Worm (Caenorhabditis elegans): ENCODE measurements around the gene rps-27.

The rps-27 gene

DNA sequence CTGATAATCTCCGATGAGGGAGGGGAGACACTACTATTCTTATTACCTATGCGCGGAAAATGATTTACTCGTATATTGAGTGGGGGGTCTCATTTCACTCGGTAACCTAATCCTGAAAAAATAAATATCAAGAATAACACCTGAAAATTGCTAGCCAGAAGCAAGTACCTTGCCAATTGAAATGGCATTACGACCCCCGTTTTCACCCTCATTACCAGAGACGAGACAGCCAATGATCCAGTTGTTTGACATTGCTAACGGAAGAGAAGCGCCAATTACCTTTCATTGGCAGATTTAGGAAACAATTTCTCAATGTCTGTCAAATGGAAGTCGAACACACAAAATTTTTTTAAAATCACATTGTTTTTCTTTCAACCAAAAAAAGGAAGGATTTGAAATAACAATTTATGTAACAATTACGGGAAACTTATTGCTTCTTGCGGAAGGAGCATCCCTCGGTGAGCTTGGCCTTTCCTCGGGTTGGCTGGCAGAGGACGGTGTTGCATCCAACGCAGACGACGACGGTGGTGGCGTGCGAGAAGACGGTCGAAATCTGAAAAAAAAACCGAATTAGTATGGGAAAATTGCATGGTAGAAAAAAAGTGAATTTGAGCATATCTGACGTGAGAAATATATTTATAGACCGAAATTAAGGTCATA lies 704 bp downstream of the rps-27 start:
- no peak for TF ChIP-seq nhr-237 (tag; optimal IDR thresholded peaks at IDR 0.05)
- no peak for TF ChIP-seq nhr-28 (tag; optimal IDR thresholded peaks at IDR 0.05)
- no peak for TF ChIP-seq lsy-2 (tag; optimal IDR thresholded peaks at IDR 0.05)
- TF ChIP-seq pha-4 (tag; optimal IDR thresholded peaks at IDR 0.05) = no peak
- TF ChIP-seq sem-2 (GFP tag; optimal IDR thresholded peaks at IDR 0.05) = no peak
- TF ChIP-seq nhr-2 (tag; optimal IDR thresholded peaks at IDR 0.05) = no peak
- TF ChIP-seq mls-2 (tag; optimal IDR thresholded peaks at IDR 0.05) = no peak
- no peak for TF ChIP-seq flh-1 (GFP tag; optimal IDR thresholded peaks at IDR 0.05)
- TF ChIP-seq unc-62 (GFP tag; optimal IDR thresholded peaks at IDR 0.05) = no peak
- TF ChIP-seq tbx-8 (GFP tag; optimal IDR thresholded peaks at IDR 0.05) = no peak
- no peak for TF ChIP-seq elt-1 (tag; optimal IDR thresholded peaks at IDR 0.05; ENCODE audit: borderline replicate concordance, insufficient read depth)
- no peak for TF ChIP-seq elt-3 (tag; optimal IDR thresholded peaks at IDR 0.05)
- no peak for TF ChIP-seq drap-1 (GFP tag; optimal IDR thresholded peaks at IDR 0.05)
- no peak for TF ChIP-seq lin-13 (tag; optimal IDR thresholded peaks at IDR 0.05)
- no peak for TF ChIP-seq ceh-83 (GFP tag; optimal IDR thresholded peaks at IDR 0.05)

ce11 chrV:102165-102564 lies 1.7 kb downstream of the rps-27 start:
- TF ChIP-seq snpc-4 (tag; optimal IDR thresholded peaks at IDR 0.05) = no peak
- TF ChIP-seq mab-5 (tag; optimal IDR thresholded peaks at IDR 0.05) = no peak
- no peak for TF ChIP-seq sptf-1 (tag; optimal IDR thresholded peaks at IDR 0.05)
- no peak for TF ChIP-seq nhr-28 (tag; optimal IDR thresholded peaks at IDR 0.05)
- TF ChIP-seq ztf-11 (tag; optimal IDR thresholded peaks at IDR 0.05) = no peak
- no peak for TF ChIP-seq lsy-2 (tag; optimal IDR thresholded peaks at IDR 0.05)
- TF ChIP-seq nhr-237 (tag; optimal IDR thresholded peaks at IDR 0.05) = no peak
- TF ChIP-seq unc-62 (GFP tag; optimal IDR thresholded peaks at IDR 0.05) = no peak
- no peak for TF ChIP-seq mep-1 (tag; optimal IDR thresholded peaks at IDR 0.05)
- no peak for TF ChIP-seq flh-1 (GFP tag; optimal IDR thresholded peaks at IDR 0.05)

DNA sequence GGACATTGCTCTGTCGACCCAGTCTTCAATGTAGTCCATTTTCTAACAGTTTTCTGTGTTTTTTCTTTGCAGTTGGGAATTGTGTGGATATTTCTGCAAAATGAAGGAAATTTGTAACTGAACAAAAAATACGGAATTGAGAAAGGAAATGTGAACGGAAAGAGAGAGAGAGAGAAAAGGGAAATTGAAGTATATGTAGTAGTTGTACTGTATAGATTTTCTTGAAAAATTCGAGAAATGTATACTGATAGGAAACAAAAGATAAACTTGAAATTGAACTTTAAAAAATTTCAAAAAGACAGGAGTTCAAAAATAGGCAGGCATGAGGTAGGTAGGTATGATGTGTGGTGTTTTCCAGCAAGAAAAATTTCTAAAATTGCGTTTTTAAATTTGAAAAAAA lies 20.1 kb downstream of the rps-27 start, which contains the start of gene daam-1:
daam-1 (minus strand) TSS at position 101 of the 400 bp plus-strand sequence.
- TF ChIP-seq nhr-76 (tag; optimal IDR thresholded peaks at IDR 0.05) = no peak
- no peak for TF ChIP-seq cnd-1 (tag; optimal IDR thresholded peaks at IDR 0.05)
- no peak for TF ChIP-seq ztf-11 (tag; optimal IDR thresholded peaks at IDR 0.05)
- TF ChIP-seq blmp-1 (tag; optimal IDR thresholded peaks at IDR 0.05) = no peak
- TF ChIP-seq flh-1 (GFP tag; optimal IDR thresholded peaks at IDR 0.05) = no peak

- TF ChIP-seq lin-32 (GFP tag; optimal IDR thresholded peaks at IDR 0.05) = no peak
- no peak for TF ChIP-seq elt-1 (tag; optimal IDR thresholded peaks at IDR 0.05; ENCODE audit: borderline replicate concordance, insufficient read depth)
- no peak for TF ChIP-seq nhr-28 (tag; optimal IDR thresholded peaks at IDR 0.05)
- TF ChIP-seq zip-8 (tag; optimal IDR thresholded peaks at IDR 0.05) = no peak
- no peak for TF ChIP-seq blmp-1 (tag; optimal IDR thresholded peaks at IDR 0.05)
- TF ChIP-seq pha-4 (tag; optimal IDR thresholded peaks at IDR 0.05) = no peak
These were observed 35.8 kb downstream of the rps-27 start for ce11 chrV:68112-68511.

DNA sequence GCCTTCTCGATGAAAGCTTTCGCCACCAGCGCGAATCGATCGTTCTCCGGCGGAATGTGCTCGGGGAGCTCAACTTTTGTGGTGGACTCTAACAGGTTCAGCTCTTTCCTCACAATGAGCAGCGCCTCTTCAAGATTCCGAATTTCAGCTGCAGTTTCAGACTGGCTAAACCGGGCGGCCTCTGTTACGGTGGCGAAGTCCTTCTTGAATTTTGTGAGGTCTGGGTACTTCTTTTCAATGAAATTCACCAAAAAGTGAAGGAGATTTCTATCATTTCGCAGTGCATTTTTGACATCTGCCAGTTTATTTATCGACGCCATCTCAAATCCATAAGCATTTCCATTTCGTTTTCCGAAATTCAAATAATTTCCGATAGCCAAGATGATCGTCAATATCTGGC lies 37.4 kb downstream of the rps-27 start:
- TF ChIP-seq flh-1 (GFP tag; optimal IDR thresholded peaks at IDR 0.05) (no peak), nhr-12 (tag; optimal IDR thresholded peaks at IDR 0.05) (no peak), bed-3 (GFP tag; optimal IDR thresholded peaks at IDR 0.05) (no peak), M03D4.4 (tag; optimal IDR thresholded peaks at IDR 0.05) (no peak), ceh-39 (tag; optimal IDR thresholded peaks at IDR 0.05) (no peak)

DNA sequence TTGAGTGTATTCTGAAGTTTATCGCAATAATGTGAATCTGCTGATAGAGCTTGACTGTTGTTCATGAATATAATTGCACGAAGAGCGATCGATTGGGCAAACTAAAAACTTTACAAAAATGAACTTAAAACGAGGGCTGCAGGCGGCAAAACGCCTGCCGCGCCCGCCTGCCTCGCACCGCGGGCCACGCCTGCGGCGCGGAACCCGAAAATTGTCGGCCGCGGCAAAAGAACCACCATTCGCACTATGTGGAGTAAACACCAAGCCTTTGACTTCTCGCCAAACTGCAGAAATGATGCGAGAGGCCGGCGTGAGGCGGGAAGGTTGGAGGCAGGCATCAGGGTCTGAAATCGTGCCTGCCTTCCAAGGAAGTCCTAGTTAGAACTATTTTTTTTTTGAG lies 40.0 kb downstream of the rps-27 start:
- no peak for TF ChIP-seq elt-1 (tag; optimal IDR thresholded peaks at IDR 0.05; ENCODE audit: borderline replicate concordance, insufficient read depth)
- no peak for TF ChIP-seq ceh-39 (tag; optimal IDR thresholded peaks at IDR 0.05)
- TF ChIP-seq ztf-11 (tag; optimal IDR thresholded peaks at IDR 0.05) = no peak
- TF ChIP-seq unc-39 (tag; optimal IDR thresholded peaks at IDR 0.05) = no peak
- no peak for TF ChIP-seq mep-1 (tag; optimal IDR thresholded peaks at IDR 0.05)
- TF ChIP-seq unc-62 (GFP tag; optimal IDR thresholded peaks at IDR 0.05) = no peak
- no peak for TF ChIP-seq flh-1 (GFP tag; optimal IDR thresholded peaks at IDR 0.05)
- no peak for TF ChIP-seq drap-1 (GFP tag; optimal IDR thresholded peaks at IDR 0.05)
- TF ChIP-seq M03D4.4 (tag; optimal IDR thresholded peaks at IDR 0.05) = no peak
- no peak for TF ChIP-seq unc-120 (tag; optimal IDR thresholded peaks at IDR 0.05; ENCODE audit: poor library complexity, severe bottlenecking)
- TF ChIP-seq snpc-4 (tag; optimal IDR thresholded peaks at IDR 0.05) = no peak
- no peak for TF ChIP-seq nhr-12 (tag; optimal IDR thresholded peaks at IDR 0.05)
- TF ChIP-seq nhr-2 (tag; optimal IDR thresholded peaks at IDR 0.05) = no peak
- no peak for TF ChIP-seq ces-1 (GFP tag; optimal IDR thresholded peaks at IDR 0.05)
- TF ChIP-seq mls-2 (tag; optimal IDR thresholded peaks at IDR 0.05) = no peak
- TF ChIP-seq mab-5 (tag; optimal IDR thresholded peaks at IDR 0.05) = no peak
- TF ChIP-seq tbx-8 (GFP tag; optimal IDR thresholded peaks at IDR 0.05) = no peak
- TF ChIP-seq lin-13 (tag; optimal IDR thresholded peaks at IDR 0.05) = no peak
- TF ChIP-seq ceh-83 (GFP tag; optimal IDR thresholded peaks at IDR 0.05) = no peak

Data from whole organism, mixed stage, embryonic.